Worm (Caenorhabditis elegans): Measurements from ENCODE around the gene npp-9.

Gene npp-9

DNA sequence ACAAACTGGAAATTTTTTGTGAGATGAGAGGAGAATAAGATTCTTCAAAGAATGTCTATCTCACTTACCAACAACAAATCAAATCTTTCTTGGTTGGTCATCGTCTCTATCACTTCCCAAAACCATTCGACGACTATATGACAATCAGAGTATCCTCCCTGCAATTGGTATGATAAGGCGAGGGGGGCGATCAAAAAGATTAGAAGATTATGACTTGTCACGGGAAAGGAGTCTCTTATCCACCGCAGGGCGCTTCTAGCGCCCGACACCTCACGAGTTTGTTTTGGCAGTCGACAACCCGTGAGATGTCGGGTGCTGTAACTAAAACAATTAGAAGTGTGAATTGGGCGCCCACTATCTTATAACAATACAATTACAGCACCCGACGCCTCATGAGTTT lies 26.6 kb downstream of the npp-9 start:
- TF ChIP-seq dao-5 (tag; optimal IDR thresholded peaks at IDR 0.05), result no peak
- no peak for TF ChIP-seq W03F9.2 (tag; optimal IDR thresholded peaks at IDR 0.05)
- TF ChIP-seq him-1 (tag; optimal IDR thresholded peaks at IDR 0.05), result no peak

DNA sequence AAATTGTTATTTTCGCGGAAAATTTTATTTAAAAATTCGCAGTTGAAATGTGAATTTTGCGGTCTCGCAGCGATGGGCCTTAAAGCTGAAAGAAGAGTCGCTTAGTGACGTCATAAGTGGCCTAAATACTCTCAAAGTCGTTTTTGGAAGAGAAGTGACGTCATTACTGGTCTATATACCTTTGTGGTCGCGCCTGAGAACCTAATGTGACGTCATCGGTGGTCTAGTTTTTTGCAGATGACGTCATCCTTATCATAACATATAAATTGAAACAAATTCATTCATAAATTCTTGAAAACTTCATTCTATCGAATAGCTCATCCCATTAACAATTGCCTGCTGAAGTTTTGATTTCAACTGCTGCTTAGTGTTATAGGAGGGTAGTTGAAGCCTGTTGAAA lies 27.1 kb downstream of the npp-9 start:
- TF ChIP-seq W03F9.2 (tag; optimal IDR thresholded peaks at IDR 0.05) (no peak), dao-5 (tag; optimal IDR thresholded peaks at IDR 0.05) (no peak), him-1 (tag; optimal IDR thresholded peaks at IDR 0.05) (no peak)

ce11 chrIII:3372278-3372677 lies 32.0 kb downstream of the npp-9 start:
- TF ChIP-seq dao-5 (tag; optimal IDR thresholded peaks at IDR 0.05), result no peak
- no peak for TF ChIP-seq W03F9.2 (tag; optimal IDR thresholded peaks at IDR 0.05)
- no peak for TF ChIP-seq him-1 (tag; optimal IDR thresholded peaks at IDR 0.05)

- no peak for TF ChIP-seq W03F9.2 (tag; optimal IDR thresholded peaks at IDR 0.05)
- no peak for TF ChIP-seq dao-5 (tag; optimal IDR thresholded peaks at IDR 0.05)
- no peak for TF ChIP-seq him-1 (tag; optimal IDR thresholded peaks at IDR 0.05)
Observed at ce11 chrIII:3370770-3371169, 33.5 kb downstream of the npp-9 start.

DNA sequence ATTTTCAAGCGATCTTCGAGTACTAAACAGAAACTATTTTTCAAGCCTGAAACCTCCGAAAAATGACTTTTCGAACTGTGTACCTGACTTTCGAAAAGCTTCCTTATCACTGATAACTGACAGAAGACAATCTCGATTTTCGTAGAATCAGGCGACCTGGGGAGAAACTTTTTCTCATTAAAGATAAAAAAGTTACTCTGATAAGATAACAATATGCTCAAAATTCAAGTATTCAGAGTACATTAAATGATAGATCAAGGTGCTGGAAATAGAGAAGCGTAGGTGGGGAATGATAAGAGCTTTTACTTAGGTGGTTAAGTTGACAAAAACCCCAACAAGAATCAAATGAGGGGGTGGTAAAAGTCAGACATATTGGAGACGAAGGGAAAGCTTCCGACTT lies 34.2 kb downstream of the npp-9 start, which contains the start of gene prk-2:
Gene prk-2 (minus strand): TSS at position 156 of the 400 bp plus-strand sequence.
- TF ChIP-seq him-1 (tag; optimal IDR thresholded peaks at IDR 0.05), result no peak
- TF ChIP-seq dao-5 (tag; optimal IDR thresholded peaks at IDR 0.05), result no peak
- TF ChIP-seq W03F9.2 (tag; optimal IDR thresholded peaks at IDR 0.05), result no peak

- TF ChIP-seq him-1 (tag; optimal IDR thresholded peaks at IDR 0.05) (no peak), dao-5 (tag; optimal IDR thresholded peaks at IDR 0.05) (no peak), W03F9.2 (tag; optimal IDR thresholded peaks at IDR 0.05) (no peak)
Observed at ce11 chrIII:3367772-3368171, 36.5 kb downstream of the npp-9 start.

ce11 chrIII:3360067-3360466 lies 44.2 kb downstream of the npp-9 start:
- no peak for TF ChIP-seq dao-5 (tag; optimal IDR thresholded peaks at IDR 0.05)
- TF ChIP-seq W03F9.2 (tag; optimal IDR thresholded peaks at IDR 0.05), result no peak
- no peak for TF ChIP-seq him-1 (tag; optimal IDR thresholded peaks at IDR 0.05)

- TF ChIP-seq him-1 (tag; optimal IDR thresholded peaks at IDR 0.05), result no peak
- TF ChIP-seq W03F9.2 (tag; optimal IDR thresholded peaks at IDR 0.05), result no peak
- no peak for TF ChIP-seq dao-5 (tag; optimal IDR thresholded peaks at IDR 0.05)
Observed at ce11 chrIII:3355791-3356190, 48.5 kb downstream of the npp-9 start.

ce11 chrIII:3351672-3352071 lies 52.6 kb downstream of the npp-9 start:
- TF ChIP-seq him-1 (tag; optimal IDR thresholded peaks at IDR 0.05), result no peak
- no peak for TF ChIP-seq W03F9.2 (tag; optimal IDR thresholded peaks at IDR 0.05)
- no peak for TF ChIP-seq dao-5 (tag; optimal IDR thresholded peaks at IDR 0.05)

- TF ChIP-seq him-1 (tag; optimal IDR thresholded peaks at IDR 0.05) (no peak), dao-5 (tag; optimal IDR thresholded peaks at IDR 0.05) (no peak), W03F9.2 (tag; optimal IDR thresholded peaks at IDR 0.05) (no peak)
Observed at ce11 chrIII:3351091-3351490, 53.2 kb downstream of the npp-9 start.

Data from whole organism, L4/young adult.